Fruit fly (Drosophila melanogaster) whole organism, embryonic: ENCODE data around the gene simj.

Experiments used
- Atf6 ChIP-seq: fragments of 200-800 bp; sonication (Bioruptor generic); IDR thresholded peaks from 2 replicates; pipeline ENCODE4 v1.3.6; 2022; ENCODE audit warnings: missing biosample characterization, missing genetic modification characterization
- Blimp-1 ChIP-seq: fragments of 200-800 bp; sonication (Bioruptor generic); optimal IDR thresholded peaks from 3 replicates; lab custom pipeline; 2018; ENCODE audit warnings: missing biosample characterization, missing genetic modification characterization, mild to moderate bottlenecking, moderate library complexity, missing genetic modification reagents
- CG10959 ChIP-seq: fragments of 200-800 bp; sonication (Bioruptor generic); IDR thresholded peaks from 2 replicates; pipeline ENCODE4 v1.3.6; 2022; ENCODE audit warnings: missing biosample characterization, missing genetic modification characterization
- CG10979 ChIP-seq: fragments of 200-800 bp; sonication (Bioruptor generic); optimal IDR thresholded peaks from 2 replicates; lab custom pipeline; 2018; ENCODE audit warnings: missing biosample characterization, mild to moderate bottlenecking, missing genetic modification characterization, moderate library complexity
- CG11696 ChIP-seq: fragments of 200-800 bp; sonication (Bioruptor generic); IDR thresholded peaks from 2 replicates; pipeline ENCODE4 v1.3.6; 2022; ENCODE audit warnings: missing biosample characterization, missing genetic modification characterization
- CG12155 ChIP-seq: fragments of 200-800 bp; sonication (Bioruptor generic); optimal IDR thresholded peaks from 3 replicates; lab custom pipeline; 2016; ENCODE audit warnings: missing biosample characterization, missing genetic modification characterization
- CG13287 ChIP-seq: fragments of 200-800 bp; sonication (Bioruptor generic); IDR thresholded peaks from 2 replicates; pipeline ENCODE4 v1.3.6; 2022; ENCODE audit warnings: missing biosample characterization, missing genetic modification characterization; ENCODE audit not compliant: partially characterized antibody
- CG15514 ChIP-seq: fragments of 200-800 bp; sonication (Bioruptor generic); optimal IDR thresholded peaks from 3 replicates; lab custom pipeline; 2017; ENCODE audit warnings: missing biosample characterization, missing genetic modification characterization, mild to moderate bottlenecking, moderate library complexity, missing genetic modification reagents
- CG15696 ChIP-seq: fragments of 200-800 bp; sonication (Bioruptor generic); optimal IDR thresholded peaks from 2 replicates; lab custom pipeline; 2019; ENCODE audit warnings: missing biosample characterization, mild to moderate bottlenecking, missing genetic modification characterization, moderate library complexity
- CG17568 ChIP-seq: fragments of 200-800 bp; sonication (Bioruptor generic); optimal IDR thresholded peaks from 2 replicates; lab custom pipeline; 2018; ENCODE audit warnings: missing biosample characterization, mild to moderate bottlenecking, missing genetic modification characterization, moderate library complexity
- CG18619 ChIP-seq: fragments of 200-800 bp; sonication (Bioruptor generic); optimal IDR thresholded peaks from 3 replicates; lab custom pipeline; 2017; ENCODE audit warnings: missing biosample characterization, mild to moderate bottlenecking, missing genetic modification characterization
- CG33557 ChIP-seq: fragments of 200-800 bp; sonication (Bioruptor generic); optimal IDR thresholded peaks from 2 replicates; lab custom pipeline; 2019; ENCODE audit warnings: missing biosample characterization, mild to moderate bottlenecking, missing genetic modification characterization, moderate library complexity
- CG5180 ChIP-seq: fragments of 200-800 bp; sonication (Bioruptor generic); optimal IDR thresholded peaks from 3 replicates; lab custom pipeline; 2017; ENCODE audit warnings: missing biosample characterization, missing genetic modification characterization, mild to moderate bottlenecking, moderate library complexity, missing genetic modification reagents
- CG5245 ChIP-seq: fragments of 200-800 bp; sonication (Bioruptor generic); optimal IDR thresholded peaks from 3 replicates; lab custom pipeline; 2016; ENCODE audit warnings: missing biosample characterization, missing genetic modification characterization
- CG6254 ChIP-seq: fragments of 200-800 bp; sonication (Bioruptor generic); optimal IDR thresholded peaks from 3 replicates; lab custom pipeline; 2017; ENCODE audit warnings: mild to moderate bottlenecking, missing biosample characterization, missing genetic modification reagents, missing genetic modification characterization
- CG7786 ChIP-seq: fragments of 200-800 bp; sonication (Bioruptor generic); optimal IDR thresholded peaks from 2 replicates; lab custom pipeline; 2016; ENCODE audit warnings: missing biosample characterization, missing genetic modification characterization
- CG8359 ChIP-seq: fragments of 200-800 bp; sonication (Bioruptor generic); optimal IDR thresholded peaks from 2 replicates; lab custom pipeline; 2017; ENCODE audit warnings: missing biosample characterization, mild to moderate bottlenecking, missing genetic modification characterization, borderline replicate concordance
- CG9609 ChIP-seq: fragments of 200-800 bp; sonication (Bioruptor generic); optimal IDR thresholded peaks from 3 replicates; lab custom pipeline; 2016; ENCODE audit warnings: missing biosample characterization, missing genetic modification characterization
- Fer3 ChIP-seq: fragments of 200-800 bp; sonication (Bioruptor generic); optimal IDR thresholded peaks from 2 replicates; lab custom pipeline; 2018; ENCODE audit warnings: missing biosample characterization, mild to moderate bottlenecking, missing genetic modification characterization, moderate library complexity
- Gsc ChIP-seq: fragments of 200-800 bp; sonication (Bioruptor generic); IDR thresholded peaks from 2 replicates; pipeline ENCODE4 v1.3.6; 2022; ENCODE audit warnings: missing biosample characterization, missing genetic modification characterization
- HLHmδ ChIP-seq: fragments of 200-800 bp; sonication (Bioruptor generic); optimal IDR thresholded peaks from 2 replicates; lab custom pipeline; 2018; ENCODE audit warnings: missing biosample characterization, mild to moderate bottlenecking, missing genetic modification characterization, moderate library complexity
- HmgD ChIP-seq: fragments of 200-800 bp; sonication (Bioruptor generic); optimal IDR thresholded peaks from 3 replicates; lab custom pipeline; 2016; ENCODE audit warnings: missing biosample characterization, missing genetic modification characterization
- Hr78 ChIP-seq, 2 experiments: fragments of 200-800 bp in 1 of 2; fragments of >200 bp in 1 of 2; sonication (Bioruptor generic) in 1 of 2; optimal IDR thresholded peaks; 2 replicates each; lab custom pipeline; 2017 to 2019; ENCODE audit warnings: missing biosample characterization in 2 of 2, missing genetic modification characterization in 2 of 2, mild to moderate bottlenecking in 1 of 2, moderate library complexity in 1 of 2
- Med ChIP-seq: fragments of 200-800 bp; sonication (Bioruptor generic); peaks from one replicate; lab custom pipeline; 2016; ENCODE audit warnings: missing biosample characterization, missing genetic modification characterization, mild to moderate bottlenecking, inconsistent platforms, moderate library complexity
- NC2α ChIP-seq: fragments of 200-800 bp; sonication (Bioruptor generic); optimal IDR thresholded peaks from 2 replicates; lab custom pipeline; 2016; ENCODE audit warnings: missing biosample characterization, missing genetic modification characterization
- Poxn ChIP-seq: fragments of 200-800 bp; sonication (Bioruptor generic); IDR thresholded peaks from 2 replicates; pipeline ENCODE4 v1.3.6; 2022; ENCODE audit warnings: missing biosample characterization, missing genetic modification characterization
- Side ChIP-seq: fragments of 200-800 bp; sonication (Bioruptor generic); optimal IDR thresholded peaks from 2 replicates; lab custom pipeline; 2016; ENCODE audit warnings: missing biosample characterization, missing genetic modification characterization
- caup ChIP-seq: fragments of 200-800 bp; sonication (Bioruptor generic); optimal IDR thresholded peaks from 3 replicates; lab custom pipeline; 2017; ENCODE audit warnings: missing biosample characterization, mild to moderate bottlenecking, missing genetic modification characterization, moderate library complexity; ENCODE audit not compliant: severe bottlenecking
- crol ChIP-seq: fragments of 200-800 bp; sonication (Bioruptor generic); IDR thresholded peaks from 2 replicates; pipeline ENCODE4 v1.3.6; 2022; ENCODE audit warnings: missing biosample characterization, missing genetic modification characterization
- dmrt99B ChIP-seq: fragments of 200-800 bp; sonication (Bioruptor generic); optimal IDR thresholded peaks from 2 replicates; lab custom pipeline; 2018; ENCODE audit warnings: missing biosample characterization, mild to moderate bottlenecking, missing genetic modification characterization, moderate library complexity
- dpn ChIP-seq, 2 experiments: fragments of 200-800 bp; sonication (Bioruptor generic); optimal IDR thresholded peaks; 3 replicates each; lab custom pipeline; 2016; ENCODE audit warnings: missing biosample characterization in 2 of 2, missing genetic modification characterization in 2 of 2
- fd102C ChIP-seq: fragments of 200-800 bp; sonication (Bioruptor generic); optimal IDR thresholded peaks from 2 replicates; lab custom pipeline; 2018; ENCODE audit warnings: missing biosample characterization, mild to moderate bottlenecking, missing genetic modification characterization, moderate library complexity
- gcm2 ChIP-seq: fragments of 200-800 bp; sonication (Bioruptor generic); optimal IDR thresholded peaks from 2 replicates; lab custom pipeline; 2016; ENCODE audit warnings: missing biosample characterization, missing genetic modification characterization
- hb ChIP-seq: fragments of 200-800 bp; sonication (Bioruptor generic); IDR thresholded peaks from 3 replicates; pipeline ENCODE4 v1.3.6; 2022; ENCODE audit warnings: missing biosample characterization, missing genetic modification characterization; ENCODE audit not compliant: partially characterized antibody
- her ChIP-seq: fragments of 200-800 bp; sonication (Bioruptor generic); optimal IDR thresholded peaks from 2 replicates; lab custom pipeline; 2016; ENCODE audit warnings: missing biosample characterization, missing genetic modification characterization
- insv ChIP-seq, 2 experiments: fragments of 200-800 bp; sonication (Bioruptor generic); optimal IDR thresholded peaks; 3 replicates each; lab custom pipeline; 2016 to 2018; ENCODE audit warnings: missing biosample characterization in 2 of 2, missing genetic modification characterization in 2 of 2
- inv ChIP-seq: fragments of 200-800 bp; sonication (Bioruptor generic); IDR thresholded peaks from 2 replicates; pipeline ENCODE4 v1.3.6; 2022; ENCODE audit warnings: missing biosample characterization, missing genetic modification characterization; ENCODE audit not compliant: partially characterized antibody
- klu ChIP-seq: fragments of 200-800 bp; sonication (Bioruptor generic); IDR thresholded peaks from 2 replicates; pipeline ENCODE4 v1.3.6; 2022; ENCODE audit warnings: missing biosample characterization, missing genetic modification characterization
- kni ChIP-seq: fragments of 200-800 bp; sonication (Bioruptor generic); optimal IDR thresholded peaks from 3 replicates; lab custom pipeline; 2017; ENCODE audit warnings: mild to moderate bottlenecking, missing biosample characterization, missing genetic modification reagents, missing genetic modification characterization
- lbe ChIP-seq: fragments of 200-800 bp; sonication (Bioruptor generic); optimal IDR thresholded peaks from 2 replicates; lab custom pipeline; 2016; ENCODE audit warnings: missing biosample characterization, mild to moderate bottlenecking, missing genetic modification characterization
- lilli ChIP-seq: fragments of 200-800 bp; sonication (Bioruptor generic); optimal IDR thresholded peaks from 3 replicates; lab custom pipeline; 2016; ENCODE audit warnings: missing biosample characterization, missing genetic modification characterization
- pzg ChIP-seq: fragments of 200-800 bp; sonication (Bioruptor generic); optimal IDR thresholded peaks from 3 replicates; lab custom pipeline; 2018; ENCODE audit warnings: missing biosample characterization, mild to moderate bottlenecking, missing genetic modification characterization, moderate library complexity
- sd ChIP-seq: fragments of 200-800 bp; sonication (Bioruptor generic); optimal IDR thresholded peaks from 3 replicates; lab custom pipeline; 2018; ENCODE audit warnings: missing biosample characterization, mild to moderate bottlenecking, missing genetic modification characterization, moderate library complexity
- slbo ChIP-seq: fragments of 200-800 bp; sonication (Bioruptor generic); IDR thresholded peaks from 2 replicates; pipeline ENCODE4 v1.3.6; 2022; ENCODE audit warnings: missing biosample characterization, missing genetic modification characterization
- slou ChIP-seq: fragments of 200-800 bp; sonication (Bioruptor generic); optimal IDR thresholded peaks from 3 replicates; lab custom pipeline; 2016; ENCODE audit warnings: missing biosample characterization, missing genetic modification characterization
- sqz ChIP-seq: fragments of 200-800 bp; sonication (Bioruptor generic); optimal IDR thresholded peaks from 3 replicates; lab custom pipeline; 2018; ENCODE audit warnings: missing biosample characterization, mild to moderate bottlenecking, missing genetic modification characterization
- sr ChIP-seq: fragments of 200-800 bp; sonication (Bioruptor generic); IDR thresholded peaks from 3 replicates; pipeline ENCODE4 v1.3.6; 2022; ENCODE audit warnings: missing biosample characterization, missing genetic modification characterization
- vvl ChIP-seq: fragments of 200-800 bp; sonication (Bioruptor generic); IDR thresholded peaks from 2 replicates; pipeline ENCODE4 v1.3.6; 2022; ENCODE audit warnings: missing biosample characterization, missing genetic modification characterization
- wek ChIP-seq: fragments of 200-800 bp; sonication (Bioruptor generic); optimal IDR thresholded peaks from 3 replicates; lab custom pipeline; 2018; ENCODE audit warnings: missing biosample characterization, mild to moderate bottlenecking, missing genetic modification characterization, moderate library complexity

The simj gene

dm6 chr3L:10737123-10737709 lies 72.7 kb downstream of the simj start (continued):
- TF ChIP-seq CG15514 (GFP tag; lab: Kevin White, UChicago) (peak; percentile 67), inv (GFP tag; lab: Robert Waterston, UW) (no peak), vvl (GFP tag; lab: Robert Waterston, UW) (no peak), CG10959 (GFP tag; lab: Robert Waterston, UW) (no peak), CG10979 (tag; lab: Kevin White, UChicago) (peak; percentile 23), caup (GFP tag; lab: Kevin White, UChicago) (peak; percentile 30), CG5245 (GFP tag; lab: Kevin White, UChicago) (no peak), CG17568 (GFP tag; lab: Kevin White, UChicago) (peak; percentile 50), Poxn (GFP tag; lab: Robert Waterston, UW) (no peak), dpn (GFP tag; optimal IDR thresholded peaks at IDR 0.05; lab: Kevin White, UChicago) (no peak), Fer3 (tag; lab: Kevin White, UChicago) (no peak), dmrt99B (tag; lab: Kevin White, UChicago) (peak; percentile 43), kni (peak; percentile 95), CG8359 (GFP tag; lab: Kevin White, UChicago) (peak; percentile 30), sqz (peak; percentile 71), fd102C (GFP tag; lab: Kevin White, UChicago) (no peak), sr (GFP tag; lab: Robert Waterston, UW) (peak; percentile 81), insv (GFP tag; optimal IDR thresholded peaks at IDR 0.05; lab: Kevin White, UChicago) (peak in 1 of 2 experiments; percentile 55), HLHmδ (peak; percentile 58), CG11696 (GFP tag; lab: Robert Waterston, UW) (no peak), klu (no peak), Med (peak; percentile 75), CG12155 (GFP tag; lab: Kevin White, UChicago) (no peak), CG9609 (GFP tag; lab: Kevin White, UChicago) (no peak), gcm2 (GFP tag; lab: Kevin White, UChicago) (no peak), Hr78 (GFP tag; optimal IDR thresholded peaks at IDR 0.05; lab: Kevin White, UChicago) (peak in 1 of 2 experiments; percentile 98), HmgD (no peak), hb (GFP tag; lab: Robert Waterston, UW) (no peak), CG33557 (GFP tag; lab: Kevin White, UChicago) (peak; percentile 55), slou (GFP tag; lab: Kevin White, UChicago) (no peak), CG6254 (GFP tag; lab: Kevin White, UChicago) (peak; percentile 14), CG13287 (GFP tag; lab: Robert Waterston, UW) (peak; percentile 21; the same call in 1 of the 2 replicates), lilli (GFP tag; lab: Kevin White, UChicago) (no peak), slbo (GFP tag; lab: Robert Waterston, UW) (no peak), lbe (peak; percentile 80), Side (GFP tag; lab: Kevin White, UChicago) (no peak), wek (GFP tag; lab: Kevin White, UChicago) (peak; percentile 71), her (GFP tag; lab: Kevin White, UChicago) (no peak), CG7786 (GFP tag; lab: Kevin White, UChicago) (no peak), pzg (GFP tag; lab: Kevin White, UChicago) (no peak), CG5180 (peak; percentile 96), CG18619 (no peak), Atf6 (peak; percentile 51; the same call in 1 of the 2 replicates), NC2α (no peak), sd (tag; lab: Kevin White, UChicago) (peak; percentile 91), Blimp-1 (peak; percentile 33), crol (GFP tag; lab: Robert Waterston, UW) (peak; percentile 58), CG15696 (tag; lab: Kevin White, UChicago) (peak; percentile 49), Gsc (GFP tag; lab: Robert Waterston, UW) (no peak)
